Worm (Caenorhabditis elegans) whole organism, L2 larva: ENCODE results near the gene math-4.

Experiments
- elt-1 ChIP-seq: fragments of 150-350 bp; optimal IDR thresholded peaks from 2 replicates; lab custom pipeline; 2014; ENCODE audit warnings: missing biosample characterization, missing genetic modification characterization
- elt-3 ChIP-seq: sonication (generic microtip); optimal IDR thresholded peaks from 2 replicates; lab custom pipeline; 2017; ENCODE audit warnings: missing biosample characterization, missing genetic modification characterization
- lin-11 ChIP-seq: fragments of 150-350 bp; sonication (generic microtip); optimal IDR thresholded peaks from 2 replicates; lab custom pipeline; 2014; ENCODE audit warnings: missing biosample characterization, missing genetic modification characterization, inconsistent platforms, mixed read lengths
- lsy-2 ChIP-seq, 2 experiments: fragments of 150-350 bp in 1 of 2; sonication (generic microtip) in 1 of 2; optimal IDR thresholded peaks; 2 replicates each; lab custom pipeline; 2014 to 2017; ENCODE audit warnings: missing biosample characterization in 2 of 2, missing genetic modification characterization in 2 of 2
- nhr-11 ChIP-seq: fragments of 150-350 bp; optimal IDR thresholded peaks from 2 replicates; lab custom pipeline; 2014; ENCODE audit warnings: missing biosample characterization, missing genetic modification characterization
- sma-3 ChIP-seq: sonication (generic microtip); optimal IDR thresholded peaks from 2 replicates; lab custom pipeline; 2016; ENCODE audit warnings: missing genetic modification reagents, missing genetic modification characterization, missing compliant biosample characterization
- snpc-4 ChIP-seq: fragments of 150-350 bp; optimal IDR thresholded peaks from 2 replicates; lab custom pipeline; 2014; ENCODE audit warnings: missing biosample characterization, missing genetic modification characterization

DNA sequence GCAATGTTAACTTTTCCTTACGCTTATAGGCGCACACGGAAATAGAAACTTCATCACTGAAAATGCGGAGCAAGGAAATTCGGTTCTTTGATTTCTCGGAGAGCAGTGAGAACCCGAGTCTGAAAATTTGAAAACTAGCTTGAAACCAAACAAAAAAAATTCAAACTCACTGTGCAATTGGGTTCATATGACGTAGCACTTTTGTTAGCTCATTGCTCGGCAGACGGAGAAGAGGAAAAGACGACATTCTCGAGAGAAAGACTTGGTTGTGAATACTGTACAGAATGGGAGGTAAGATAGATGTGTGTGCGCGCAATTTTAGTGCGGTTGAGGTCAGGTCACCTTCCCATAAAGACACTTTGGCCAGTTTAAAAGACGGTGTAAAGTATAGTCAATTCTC is 32.0 kb downstream of the math-4 start, which contains the start of the genes F36H5.13 and F36H5.8:
- TF ChIP-seq nhr-11 (tag; lab: Kevin White, UChicago) (no peak), lin-11 (tag; lab: Kevin White, UChicago) (no peak), lsy-2 (tag; optimal IDR thresholded peaks at IDR 0.05; lab: Kevin White, UChicago) (no peak), elt-1 (tag; lab: Kevin White, UChicago) (no peak), sma-3 (no peak), snpc-4 (tag; lab: Kevin White, UChicago) (no peak), elt-3 (tag; lab: Kevin White, UChicago) (no peak)
